Fruit fly (Drosophila melanogaster) S2 (cell line): ENCODE measurements around the gene Lamtor1.

Source experiments
- CG8478 ChIP-seq: fragments of >200 bp; optimal IDR thresholded peaks from 2 replicates; lab custom pipeline; 2018
- CTCF ChIP-seq, 2 experiments: fragments of >200 bp; optimal IDR thresholded peaks; 2 replicates each; lab custom pipeline; 2018

DNA sequence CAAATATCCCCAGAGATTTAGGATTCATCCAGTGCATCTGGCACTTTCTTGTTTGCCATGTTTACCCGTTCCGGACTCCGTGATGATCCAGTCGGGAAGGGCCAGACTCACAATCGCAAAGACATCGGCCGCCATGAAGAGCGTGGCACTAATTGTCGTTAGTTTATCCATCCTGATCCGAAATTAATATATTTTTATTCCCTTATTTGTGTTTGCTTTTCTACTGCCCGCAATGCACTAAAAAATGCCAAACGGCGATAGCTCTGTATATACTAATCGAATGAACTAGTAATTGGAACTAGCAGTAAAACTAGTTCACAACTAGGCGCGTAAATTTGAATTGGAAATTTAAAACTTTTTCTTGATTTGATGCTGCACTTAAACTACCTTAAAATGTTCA is 49.2 kb downstream of the Lamtor1 start, which contains the start of gene CG14182:
- TF ChIP-seq CG8478 (lab: Kevin White, UChicago), result no peak
- no peak for TF ChIP-seq CTCF (optimal IDR thresholded peaks at IDR 0.05; lab: Kevin White, UChicago)
